Worm (Caenorhabditis elegans) whole organism, mixed stage, embryonic: ENCODE measurements around the gene svh-2.

Source experiments
- bed-3 ChIP-seq: fragments of 200-800 bp; sonication (Bioruptor generic); optimal IDR thresholded peaks from 3 replicates; lab custom pipeline; 2018; ENCODE audit warnings: mild to moderate bottlenecking, missing genetic modification characterization, moderate library complexity, missing compliant biosample characterization
- blmp-1 ChIP-seq: fragments of 150-350 bp; optimal IDR thresholded peaks from 2 replicates; lab custom pipeline; 2014; ENCODE audit warnings: missing biosample characterization, missing genetic modification characterization
- ceh-43 ChIP-seq: fragments of 200-800 bp; sonication (Bioruptor generic); optimal IDR thresholded peaks from 2 replicates; lab custom pipeline; 2018; ENCODE audit warnings: mild to moderate bottlenecking, missing genetic modification characterization, moderate library complexity, missing compliant biosample characterization
- elt-3 ChIP-seq: fragments of 150-350 bp; optimal IDR thresholded peaks from 2 replicates; lab custom pipeline; 2014; ENCODE audit warnings: missing biosample characterization, missing genetic modification characterization
- hlh-1 ChIP-seq: fragments of 150-350 bp; optimal IDR thresholded peaks from 2 replicates; lab custom pipeline; 2014; ENCODE audit warnings: missing biosample characterization, missing genetic modification reagents, missing genetic modification characterization
- lin-13 ChIP-seq: fragments of 150-350 bp; optimal IDR thresholded peaks from 2 replicates; lab custom pipeline; 2014; ENCODE audit warnings: missing biosample characterization, missing genetic modification characterization
- lsy-2 ChIP-seq: fragments of 150-350 bp; optimal IDR thresholded peaks from 2 replicates; lab custom pipeline; 2014; ENCODE audit warnings: missing biosample characterization, missing genetic modification characterization
- nhr-12 ChIP-seq: fragments of 150-350 bp; optimal IDR thresholded peaks from 2 replicates; lab custom pipeline; 2014; ENCODE audit warnings: missing biosample characterization, missing genetic modification characterization
- nhr-28 ChIP-seq: fragments of 150-350 bp; optimal IDR thresholded peaks from 2 replicates; lab custom pipeline; 2014; ENCODE audit warnings: missing biosample characterization, missing genetic modification characterization
- nhr-76 ChIP-seq: sonication (generic microtip); optimal IDR thresholded peaks from 2 replicates; lab custom pipeline; 2017; ENCODE audit warnings: missing biosample characterization, missing genetic modification characterization
- pha-4 ChIP-seq: fragments of 150-350 bp; optimal IDR thresholded peaks from 2 replicates; lab custom pipeline; 2018; ENCODE audit warnings: missing biosample characterization, missing genetic modification reagents, missing genetic modification characterization
- snpc-4 ChIP-seq: fragments of 150-350 bp; optimal IDR thresholded peaks from 2 replicates; lab custom pipeline; 2014; ENCODE audit warnings: missing biosample characterization, missing genetic modification characterization
- unc-62 ChIP-seq: fragments of 150-350 bp; optimal IDR thresholded peaks from 2 replicates; lab custom pipeline; 2014; ENCODE audit warnings: missing biosample characterization, missing genetic modification reagents, missing genetic modification characterization
- ztf-11 ChIP-seq: fragments of 150-350 bp; optimal IDR thresholded peaks from 2 replicates; lab custom pipeline; 2014; ENCODE audit warnings: missing biosample characterization, missing genetic modification characterization

DNA sequence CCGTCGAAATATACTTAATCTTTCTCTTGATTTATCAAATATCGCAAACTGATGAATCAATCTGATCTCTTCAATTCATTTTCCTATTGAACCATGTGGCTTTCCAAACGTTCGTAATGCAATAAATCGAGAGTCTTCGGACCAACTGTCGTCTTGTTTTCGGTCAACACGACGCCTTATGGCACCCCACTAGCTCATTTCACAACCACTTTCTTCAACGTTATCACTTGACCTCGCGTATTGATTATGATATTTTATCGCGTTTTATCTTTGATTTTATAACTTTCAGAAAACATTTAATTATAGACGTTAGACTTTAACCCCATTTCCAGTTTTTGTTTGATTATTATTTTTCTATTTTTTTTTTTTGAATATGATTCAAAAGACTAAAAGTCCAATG is 43.3 kb upstream of the svh-2 start:
- TF ChIP-seq ztf-11 (tag; lab: Kevin White, UChicago) = no peak
- TF ChIP-seq nhr-28 (tag; lab: Kevin White, UChicago) = no peak
- no peak for TF ChIP-seq pha-4 (tag; lab: Kevin White, UChicago)
- no peak for TF ChIP-seq nhr-12 (tag; lab: Kevin White, UChicago)
- TF ChIP-seq elt-3 (tag; lab: Kevin White, UChicago) = no peak
- TF ChIP-seq lsy-2 (tag; lab: Kevin White, UChicago) = no peak
- TF ChIP-seq lin-13 (tag; lab: Kevin White, UChicago) = no peak
- TF ChIP-seq ceh-43 = no peak
- no peak for TF ChIP-seq bed-3 (GFP tag; lab: Kevin White, UChicago)
- peak; percentile 69 for TF ChIP-seq unc-62
- TF ChIP-seq blmp-1 (tag; lab: Kevin White, UChicago) = no peak
- no peak for TF ChIP-seq snpc-4 (tag; lab: Kevin White, UChicago)
- peak; percentile 98 for TF ChIP-seq hlh-1 (tag; lab: Kevin White, UChicago)
- no peak for TF ChIP-seq nhr-76 (tag; lab: Kevin White, UChicago)
